Worm (Caenorhabditis elegans): ENCODE results near the gene C12D5.9.

C12D5.9 gene

DNA sequence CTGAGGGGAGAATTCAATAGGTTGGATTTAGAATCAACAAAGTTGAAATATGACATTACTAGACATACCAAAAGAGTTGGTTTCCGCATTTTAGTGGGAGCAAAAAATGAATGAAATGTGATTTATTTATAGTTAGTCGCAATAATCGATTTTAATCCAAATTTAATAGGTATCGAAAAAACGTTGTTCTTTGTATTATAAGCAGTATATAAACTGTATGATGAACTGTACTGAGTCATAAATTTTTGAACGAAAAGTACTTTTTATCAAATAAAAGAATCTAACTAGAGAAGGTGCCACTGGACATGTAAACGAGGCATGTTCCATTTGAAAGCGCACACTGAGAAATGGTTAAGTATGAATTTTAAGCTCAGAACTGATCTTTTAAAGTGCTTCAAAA lies at the start of gene C12D5.9:
Gene C12D5.9 (minus strand): TSS at position 101 of the 400 bp plus-strand sequence.
- no peak for TF ChIP-seq nhr-41 (GFP tag; IDR thresholded peaks at IDR 0.05)
- TF ChIP-seq dve-1 (tag; optimal IDR thresholded peaks at IDR 0.05; ENCODE audit: insufficient read depth) = no peak
- no peak for TF ChIP-seq ceh-32 (tag; optimal IDR thresholded peaks at IDR 0.05; ENCODE audit: poor library complexity)
- TF ChIP-seq hmg-1.1 (GFP tag; IDR thresholded peaks at IDR 0.05) = no peak
- no peak for TF ChIP-seq ceh-20 (GFP tag; IDR thresholded peaks at IDR 0.05)
- no peak for TF ChIP-seq ztf-11 (tag; optimal IDR thresholded peaks at IDR 0.05)
- TF ChIP-seq spr-3 (GFP tag; optimal IDR thresholded peaks at IDR 0.05) = no peak
- TF ChIP-seq nhr-25 (tag; optimal IDR thresholded peaks at IDR 0.05; ENCODE audit: borderline replicate concordance, insufficient read depth) = no peak
- TF ChIP-seq hif-1 (tag; optimal IDR thresholded peaks at IDR 0.05) = no peak
- no peak for TF ChIP-seq cey-2 (tag; optimal IDR thresholded peaks at IDR 0.05; ENCODE audit: borderline replicate concordance, insufficient read depth)
- no peak for TF ChIP-seq unc-39 (tag; optimal IDR thresholded peaks at IDR 0.05)
- no peak for TF ChIP-seq nhr-42 (GFP tag; IDR thresholded peaks at IDR 0.05)
- no peak for TF ChIP-seq ctbp-1 (GFP tag; IDR thresholded peaks at IDR 0.05)
- TF ChIP-seq ces-1 (GFP tag; optimal IDR thresholded peaks at IDR 0.05) = no peak
- TF ChIP-seq arid-1 (GFP tag; conservative IDR thresholded peaks at IDR 0.05) = no peak
- no peak for TF ChIP-seq mdt-29 (GFP tag; IDR thresholded peaks at IDR 0.05)

DNA sequence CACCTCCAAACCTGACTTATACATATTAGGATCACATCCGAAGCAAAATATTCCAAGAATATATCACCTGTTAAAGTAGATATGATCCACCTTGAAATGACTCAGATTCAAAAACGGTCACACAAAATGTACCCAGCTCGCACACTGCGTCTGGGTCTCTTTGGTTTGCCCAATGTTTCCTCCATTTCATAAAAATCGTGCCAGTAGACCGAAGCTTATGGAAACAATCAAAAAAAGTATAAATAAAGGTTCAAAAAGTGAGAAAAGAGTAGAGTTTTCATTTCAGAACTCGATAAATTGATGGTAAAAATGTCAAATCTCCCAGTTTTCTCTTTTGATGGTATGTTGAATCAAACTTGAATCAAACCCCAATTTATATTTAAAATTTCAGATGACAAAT lies 47.9 kb upstream of the C12D5.9 start, which contains the start of gene srr-9:
Gene srr-9 (plus strand): TSS at position 301 of the 400 bp plus-strand sequence.
- TF ChIP-seq dpl-1 (GFP tag; optimal IDR thresholded peaks at IDR 0.05) = no peak
- TF ChIP-seq aha-1 (tag) = peak; percentile 80

DNA sequence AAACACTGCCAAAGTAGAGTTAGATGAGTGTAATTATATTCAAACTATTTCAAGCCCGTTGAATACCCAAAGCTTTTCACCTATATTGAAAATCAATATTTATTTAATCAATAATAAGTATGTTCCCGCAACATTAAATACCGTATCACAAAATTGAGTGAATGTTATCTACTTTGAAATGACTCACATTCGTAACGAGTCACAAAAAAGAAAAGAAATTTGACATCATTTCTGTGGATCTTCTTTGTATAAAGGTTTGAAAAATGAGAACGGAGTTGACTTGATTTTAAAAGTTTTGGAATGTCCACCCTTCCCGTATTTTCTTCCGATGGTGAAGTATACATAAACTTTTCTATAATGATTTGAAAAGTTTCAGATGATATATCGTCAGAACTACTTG lies 45.5 kb upstream of the C12D5.9 start, which contains the start of gene srr-10:
Gene srr-10 (plus strand): TSS at position 301 of the 400 bp plus-strand sequence.
- no peak for TF ChIP-seq tra-1 (GFP tag; IDR thresholded peaks at IDR 0.05)
- no peak for TF ChIP-seq jun-1 (tag; optimal IDR thresholded peaks at IDR 0.05)
- no peak for TF ChIP-seq pha-4 (GFP tag; IDR thresholded peaks at IDR 0.05)
- TF ChIP-seq pha-4 (tag; optimal IDR thresholded peaks at IDR 0.05) = no peak
- TF ChIP-seq ama-1 (optimal IDR thresholded peaks at IDR 0.05) = no peak
- TF ChIP-seq Y105C5A.15 (GFP tag; IDR thresholded peaks at IDR 0.05) = no peak
- no peak for TF ChIP-seq egl-27 (tag; optimal IDR thresholded peaks at IDR 0.05)
- no peak for TF ChIP-seq nhr-111 (GFP tag; optimal IDR thresholded peaks at IDR 0.05)
- TF ChIP-seq ztf-7 (tag; optimal IDR thresholded peaks at IDR 0.05) = no peak
- TF ChIP-seq D1046.2 (GFP tag; IDR thresholded peaks at IDR 0.05) = no peak
- no peak for TF ChIP-seq mes-2 (tag; optimal IDR thresholded peaks at IDR 0.05; ENCODE audit: poor library complexity, severe bottlenecking)
- TF ChIP-seq daf-19 (GFP tag; conservative IDR thresholded peaks at IDR 0.05) = no peak

DNA sequence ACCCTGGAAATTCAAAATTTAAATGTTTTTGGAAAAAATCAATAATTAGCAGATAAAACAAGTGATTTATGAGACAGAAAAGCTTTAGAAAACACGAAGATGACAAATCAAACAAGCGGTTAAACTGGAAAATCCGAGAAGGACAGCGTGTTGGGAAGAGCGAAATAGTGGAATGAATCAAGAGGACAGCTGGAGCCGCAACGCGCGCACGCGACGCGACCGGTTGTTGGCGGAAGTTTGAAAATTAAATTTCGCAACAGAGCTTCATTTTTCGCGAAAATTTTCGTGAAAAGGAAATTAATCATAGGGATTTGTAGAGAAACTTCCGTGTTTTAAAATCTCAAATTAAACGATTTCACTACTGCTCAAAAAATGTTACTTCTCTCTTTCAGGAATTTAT lies 45.1 kb upstream of the C12D5.9 start, which contains the start of gene clic-1:
Gene clic-1 (minus strand): TSS at position 3 of the 400 bp plus-strand sequence.
- TF ChIP-seq daf-16 (GFP tag; optimal IDR thresholded peaks at IDR 0.05) (no peak), daf-16 (tag; optimal IDR thresholded peaks at IDR 0.05) (peak; percentile 31), aha-1 (tag) (peak; percentile 22), dmd-6 (GFP tag; IDR thresholded peaks at IDR 0.05) (no peak; the same call in 1 of the 2 replicates), tag-97 (GFP tag; IDR thresholded peaks at IDR 0.05) (no peak), tra-1 (GFP tag; IDR thresholded peaks at IDR 0.05) (no peak), R02D3.7 (tag; optimal IDR thresholded peaks at IDR 0.05) (no peak), Y5F2A.4 (GFP tag; optimal IDR thresholded peaks at IDR 0.05) (no peak), madf-5 (GFP tag; IDR thresholded peaks at IDR 0.05) (no peak), mes-2 (tag; optimal IDR thresholded peaks at IDR 0.05; ENCODE audit: poor library complexity, severe bottlenecking) (peak; percentile 56), dve-1 (tag; optimal IDR thresholded peaks at IDR 0.05; ENCODE audit: insufficient read depth) (peak; percentile 29), ceh-44 (GFP tag; IDR thresholded peaks at IDR 0.05) (no peak), ztf-11 (tag; optimal IDR thresholded peaks at IDR 0.05) (no peak), hlh-11 (tag; optimal IDR thresholded peaks at IDR 0.05) (peak; percentile 89), nhr-237 (tag; optimal IDR thresholded peaks at IDR 0.05) (no peak), mep-1 (tag; optimal IDR thresholded peaks at IDR 0.05) (peak; percentile 33), nhr-111 (GFP tag; optimal IDR thresholded peaks at IDR 0.05) (no peak), nhr-25 (tag; optimal IDR thresholded peaks at IDR 0.05; ENCODE audit: borderline replicate concordance, insufficient read depth) (no peak), hmg-1.1 (GFP tag; IDR thresholded peaks at IDR 0.05) (peak; percentile 59; the same call in 1 of the 2 replicates), fkh-10 (GFP tag; optimal IDR thresholded peaks at IDR 0.05) (peak; percentile 43), fos-1 (tag; optimal IDR thresholded peaks at IDR 0.05) (no peak), dmd-8 (GFP tag; IDR thresholded peaks at IDR 0.05) (no peak), mdl-1 (tag; optimal IDR thresholded peaks at IDR 0.05) (peak in 1 of 2 experiments; percentile 37), nhr-28 (tag; optimal IDR thresholded peaks at IDR 0.05) (peak; percentile 65)
